Fruit fly (Drosophila melanogaster) whole organism, embryonic: ENCODE results near the gene dmGlut.

ENCODE experiments used
- Asciz ChIP-seq: fragments of 200-800 bp; sonication (Bioruptor generic); optimal IDR thresholded peaks from 2 replicates; lab custom pipeline; 2017; ENCODE audit warnings: missing biosample characterization, mild to moderate bottlenecking, missing genetic modification characterization, missing genetic modification reagents
- Atf3 ChIP-seq: fragments of 200-800 bp; sonication (Bioruptor generic); optimal IDR thresholded peaks from 3 replicates; lab custom pipeline; 2016; ENCODE audit warnings: missing biosample characterization, missing genetic modification characterization
- CG10654 ChIP-seq: fragments of 200-800 bp; sonication (Bioruptor generic); optimal IDR thresholded peaks from 2 replicates; lab custom pipeline; 2016; ENCODE audit warnings: missing biosample characterization, missing genetic modification characterization
- CG15269 ChIP-seq: fragments of 200-800 bp; sonication (Bioruptor generic); optimal IDR thresholded peaks from 2 replicates; lab custom pipeline; 2018; ENCODE audit warnings: missing biosample characterization, mild to moderate bottlenecking, missing genetic modification characterization, moderate library complexity
- CG16813 ChIP-seq: fragments of 200-800 bp; sonication (Bioruptor generic); IDR thresholded peaks from 3 replicates; pipeline ENCODE4 v1.3.6; 2022; ENCODE audit warnings: missing biosample characterization, missing genetic modification characterization; ENCODE audit not compliant: partially characterized antibody
- CG16815 ChIP-seq: fragments of 200-800 bp; sonication (Bioruptor generic); optimal IDR thresholded peaks from 3 replicates; lab custom pipeline; 2017; ENCODE audit warnings: missing biosample characterization, mild to moderate bottlenecking, missing genetic modification characterization
- CG17359 ChIP-seq: fragments of 200-800 bp; sonication (Bioruptor generic); optimal IDR thresholded peaks from 3 replicates; lab custom pipeline; 2018; ENCODE audit warnings: missing biosample characterization, mild to moderate bottlenecking, missing genetic modification characterization, moderate library complexity
- CG18476 ChIP-seq: fragments of 200-800 bp; sonication (Bioruptor generic); optimal IDR thresholded peaks from 2 replicates; lab custom pipeline; 2016; ENCODE audit warnings: missing biosample characterization, mild to moderate bottlenecking, missing genetic modification characterization
- CG18764 ChIP-seq: fragments of 200-800 bp; sonication (Bioruptor generic); optimal IDR thresholded peaks from 3 replicates; lab custom pipeline; 2016; ENCODE audit warnings: missing biosample characterization, missing genetic modification characterization
- CG2120 ChIP-seq: fragments of 200-800 bp; sonication (Bioruptor generic); optimal IDR thresholded peaks from 3 replicates; lab custom pipeline; 2016; ENCODE audit warnings: missing biosample characterization, missing genetic modification characterization
- CG2875 ChIP-seq: fragments of 200-800 bp; sonication (Bioruptor generic); optimal IDR thresholded peaks from 2 replicates; lab custom pipeline; 2017; ENCODE audit warnings: missing biosample characterization, mild to moderate bottlenecking, missing genetic modification characterization, missing genetic modification reagents
- CG32532 ChIP-seq: fragments of 200-800 bp; sonication (Bioruptor generic); IDR thresholded peaks from 2 replicates; pipeline ENCODE4 v1.3.6; 2022; ENCODE audit warnings: missing biosample characterization, missing genetic modification characterization
- CG32772 ChIP-seq: fragments of 200-800 bp; sonication (Bioruptor generic); IDR thresholded peaks from 2 replicates; pipeline ENCODE4 v1.3.6; 2022; ENCODE audit warnings: missing biosample characterization, missing genetic modification characterization
- CG4328 ChIP-seq: fragments of 200-800 bp; sonication (Bioruptor generic); optimal IDR thresholded peaks from 3 replicates; lab custom pipeline; 2017; ENCODE audit warnings: missing biosample characterization, missing genetic modification reagents, missing genetic modification characterization
- CG4617 ChIP-seq: fragments of 200-800 bp; sonication (Bioruptor generic); optimal IDR thresholded peaks from 3 replicates; lab custom pipeline; 2016; ENCODE audit warnings: missing biosample characterization, missing genetic modification characterization, borderline replicate concordance
- CG4707 ChIP-seq: fragments of 200-800 bp; sonication (Bioruptor generic); optimal IDR thresholded peaks from 2 replicates; lab custom pipeline; 2018; ENCODE audit warnings: missing biosample characterization, mild to moderate bottlenecking, missing genetic modification characterization, moderate library complexity
- CG6272 ChIP-seq: fragments of 200-800 bp; sonication (Bioruptor generic); IDR thresholded peaks from 2 replicates; pipeline ENCODE4 v1.3.6; 2022; ENCODE audit warnings: missing biosample characterization, missing genetic modification characterization
- CG7786 ChIP-seq: fragments of 200-800 bp; sonication (Bioruptor generic); optimal IDR thresholded peaks from 2 replicates; lab custom pipeline; 2016; ENCODE audit warnings: missing biosample characterization, missing genetic modification characterization
- CG8388 ChIP-seq: fragments of 200-800 bp; sonication (Bioruptor generic); optimal IDR thresholded peaks from 2 replicates; lab custom pipeline; 2019; ENCODE audit warnings: missing biosample characterization, mild to moderate bottlenecking, missing genetic modification characterization, moderate library complexity
- CG8924 ChIP-seq: fragments of 200-800 bp; optimal IDR thresholded peaks from 3 replicates; lab custom pipeline; 2019; ENCODE audit warnings: missing biosample characterization, mild to moderate bottlenecking, missing genetic modification characterization, moderate library complexity
- ERR ChIP-seq: fragments of 200-800 bp; sonication (Bioruptor generic); optimal IDR thresholded peaks from 2 replicates; lab custom pipeline; 2016; ENCODE audit warnings: missing biosample characterization, missing genetic modification characterization
- Gug ChIP-seq: fragments of 200-800 bp; sonication (Bioruptor generic); IDR thresholded peaks from 4 replicates; pipeline ENCODE4 v1.3.6; 2022; ENCODE audit warnings: missing biosample characterization, missing genetic modification characterization
- HmgZ ChIP-seq: fragments of 200-800 bp; sonication (Bioruptor generic); optimal IDR thresholded peaks from 2 replicates; lab custom pipeline; 2018; ENCODE audit warnings: missing biosample characterization, mild to moderate bottlenecking, missing genetic modification characterization
- Kr ChIP-seq: fragments of 200-800 bp; sonication (Bioruptor generic); optimal IDR thresholded peaks from 2 replicates; lab custom pipeline; 2017; ENCODE audit warnings: missing biosample characterization, mild to moderate bottlenecking, missing genetic modification characterization
- Med ChIP-seq: fragments of 200-800 bp; sonication (Bioruptor generic); peaks from one replicate; lab custom pipeline; 2016; ENCODE audit warnings: missing biosample characterization, missing genetic modification characterization, mild to moderate bottlenecking, inconsistent platforms, moderate library complexity
- Oli ChIP-seq: fragments of 200-800 bp; sonication (Bioruptor generic); optimal IDR thresholded peaks from 2 replicates; lab custom pipeline; 2018; ENCODE audit warnings: missing biosample characterization, mild to moderate bottlenecking, missing genetic modification characterization, moderate library complexity
- Ptx1 ChIP-seq: fragments of 200-800 bp; sonication (Bioruptor generic); IDR thresholded peaks from 2 replicates; pipeline ENCODE4 v1.3.6; 2022; ENCODE audit warnings: missing biosample characterization, missing genetic modification characterization
- Side ChIP-seq: fragments of 200-800 bp; sonication (Bioruptor generic); optimal IDR thresholded peaks from 2 replicates; lab custom pipeline; 2016; ENCODE audit warnings: missing biosample characterization, missing genetic modification characterization
- Spps ChIP-seq: fragments of 200-800 bp; sonication (Bioruptor generic); optimal IDR thresholded peaks from 2 replicates; lab custom pipeline; 2018; ENCODE audit warnings: missing biosample characterization, mild to moderate bottlenecking, missing genetic modification characterization
- abd-A ChIP-seq: fragments of 200-800 bp; sonication (Bioruptor generic); optimal IDR thresholded peaks from 3 replicates; lab custom pipeline; 2019; ENCODE audit warnings: missing biosample characterization, mild to moderate bottlenecking, missing genetic modification characterization, moderate library complexity
- bbx ChIP-seq: fragments of 200-800 bp; sonication (Bioruptor generic); IDR thresholded peaks from 2 replicates; pipeline ENCODE4 v1.3.6; 2022; ENCODE audit warnings: missing biosample characterization, missing genetic modification characterization; ENCODE audit not compliant: partially characterized antibody
- bsh ChIP-seq, 2 experiments: fragments of 200-800 bp; sonication (Bioruptor generic); optimal IDR thresholded peaks; 2 replicates each; lab custom pipeline; 2017 to 2018; ENCODE audit warnings: mild to moderate bottlenecking in 2 of 2, missing biosample characterization in 2 of 2, missing genetic modification characterization in 2 of 2, moderate library complexity in 1 of 2
- ems ChIP-seq: fragments of 200-800 bp; sonication (Bioruptor generic); optimal IDR thresholded peaks from 3 replicates; lab custom pipeline; 2016; ENCODE audit warnings: missing biosample characterization, missing genetic modification characterization
- fru ChIP-seq: fragments of >200 bp; optimal IDR thresholded peaks from 2 replicates; lab custom pipeline; 2017
- inv ChIP-seq: fragments of 200-800 bp; sonication (Bioruptor generic); IDR thresholded peaks from 2 replicates; pipeline ENCODE4 v1.3.6; 2022; ENCODE audit warnings: missing biosample characterization, missing genetic modification characterization; ENCODE audit not compliant: partially characterized antibody
- kni ChIP-seq: fragments of 200-800 bp; sonication (Bioruptor generic); optimal IDR thresholded peaks from 3 replicates; lab custom pipeline; 2017; ENCODE audit warnings: mild to moderate bottlenecking, missing biosample characterization, missing genetic modification reagents, missing genetic modification characterization
- pfk ChIP-seq: fragments of 200-800 bp; sonication (Bioruptor generic); optimal IDR thresholded peaks from 2 replicates; lab custom pipeline; 2018; ENCODE audit warnings: missing biosample characterization, mild to moderate bottlenecking, missing genetic modification characterization, moderate library complexity
- phol ChIP-seq: fragments of 200-800 bp; sonication (Bioruptor generic); optimal IDR thresholded peaks from 3 replicates; lab custom pipeline; 2018; ENCODE audit warnings: missing biosample characterization, mild to moderate bottlenecking, missing genetic modification characterization, moderate library complexity
- pnt ChIP-seq: fragments of 200-800 bp; sonication (Bioruptor generic); optimal IDR thresholded peaks from 3 replicates; lab custom pipeline; 2016; ENCODE audit warnings: missing biosample characterization, missing genetic modification characterization
- pros ChIP-seq: fragments of 200-800 bp; sonication (Bioruptor generic); optimal IDR thresholded peaks from 3 replicates; lab custom pipeline; 2019; ENCODE audit warnings: missing biosample characterization, mild to moderate bottlenecking, missing genetic modification characterization, moderate library complexity
- run ChIP-seq: fragments of 200-800 bp; sonication (Bioruptor generic); optimal IDR thresholded peaks from 3 replicates; lab custom pipeline; 2018; ENCODE audit warnings: missing biosample characterization, mild to moderate bottlenecking, missing genetic modification characterization
- sd ChIP-seq: fragments of 200-800 bp; sonication (Bioruptor generic); optimal IDR thresholded peaks from 3 replicates; lab custom pipeline; 2018; ENCODE audit warnings: missing biosample characterization, mild to moderate bottlenecking, missing genetic modification characterization, moderate library complexity
- slou ChIP-seq: fragments of 200-800 bp; sonication (Bioruptor generic); optimal IDR thresholded peaks from 3 replicates; lab custom pipeline; 2016; ENCODE audit warnings: missing biosample characterization, missing genetic modification characterization
- sna ChIP-seq: fragments of 200-800 bp; sonication (Bioruptor generic); IDR thresholded peaks from 2 replicates; pipeline ENCODE4 v1.3.6; 2022; ENCODE audit warnings: missing biosample characterization, missing genetic modification characterization; ENCODE audit not compliant: partially characterized antibody
- sob ChIP-seq: fragments of 200-800 bp; sonication (Bioruptor generic); IDR thresholded peaks from 2 replicates; pipeline ENCODE4 v1.3.6; 2022; ENCODE audit warnings: missing biosample characterization, missing genetic modification characterization
- ssp ChIP-seq: fragments of 200-800 bp; sonication (Bioruptor generic); IDR thresholded peaks from 2 replicates; pipeline ENCODE4 v1.3.6; 2022; ENCODE audit warnings: missing biosample characterization, missing genetic modification characterization
- tna ChIP-seq: fragments of 200-800 bp; sonication (Bioruptor generic); IDR thresholded peaks from 2 replicates; pipeline ENCODE4 v1.3.6; 2022; ENCODE audit warnings: missing biosample characterization, missing genetic modification characterization; ENCODE audit not compliant: partially characterized antibody

The dmGlut gene

dm6 chr2L:12045941-12046855, 19.0 kb downstream of the dmGlut start, which contains the start of gene CG6770 (continued):
- TF ChIP-seq pros (GFP tag; lab: Kevin White, UChicago) = no peak
- TF ChIP-seq Asciz (GFP tag; lab: Kevin White, UChicago) = peak; percentile 65
- peak; percentile 70 for TF ChIP-seq CG18476 (GFP tag; lab: Kevin White, UChicago)
- TF ChIP-seq CG18764 (GFP tag; lab: Kevin White, UChicago) = peak; percentile 63
- peak; percentile 55 for TF ChIP-seq abd-A
- peak; percentile 46 to 75 for TF ChIP-seq bsh (GFP tag; optimal IDR thresholded peaks at IDR 0.05; lab: Kevin White, UChicago)
- peak; percentile 84 for TF ChIP-seq CG2120
- peak; percentile 8 for TF ChIP-seq CG4617 (GFP tag; lab: Kevin White, UChicago)
- no peak for TF ChIP-seq kni (GFP tag; lab: Kevin White, UChicago)
- TF ChIP-seq HmgZ (tag; lab: Kevin White, UChicago) = peak; percentile 90
- peak; percentile 73 for TF ChIP-seq sd
- 0 out of 2 replicates have a peak, but pooled peaks have one; percentile 39 for TF ChIP-seq bbx (GFP tag; lab: Robert Waterston, UW)
- TF ChIP-seq ems (GFP tag; lab: Kevin White, UChicago) = peak; percentile 14
- no peak for TF ChIP-seq CG10654 (GFP tag; lab: Kevin White, UChicago)
- peak; percentile 54 for TF ChIP-seq pfk (GFP tag; lab: Kevin White, UChicago)
- TF ChIP-seq CG7786 (GFP tag; lab: Kevin White, UChicago) = peak; percentile 31
- TF ChIP-seq CG4707 (GFP tag; lab: Kevin White, UChicago) = peak; percentile 29
- peak; percentile 88 for TF ChIP-seq sob (GFP tag; lab: Robert Waterston, UW)
- peak; percentile 66 for TF ChIP-seq CG8388 (GFP tag; lab: Kevin White, UChicago)
- no peak for TF ChIP-seq pnt (GFP tag; lab: Kevin White, UChicago)
- TF ChIP-seq Kr = no peak
- TF ChIP-seq CG32772 (GFP tag; lab: Robert Waterston, UW) = peak; percentile 72
- peak; percentile 90 for TF ChIP-seq CG15269 (tag; lab: Kevin White, UChicago)
- TF ChIP-seq Side (GFP tag; lab: Kevin White, UChicago) = peak; percentile 38
- no peak for TF ChIP-seq fru (lab: Kevin White, UChicago)
- peak; percentile 92 for TF ChIP-seq Med
- TF ChIP-seq sna (GFP tag; lab: Robert Waterston, UW) = 0 out of 2 replicates have a peak, but pooled peaks have one; percentile 28
- TF ChIP-seq tna (GFP tag; lab: Robert Waterston, UW) = peak; percentile 54; the same call in 1 of the 2 replicates
- TF ChIP-seq inv (GFP tag; lab: Robert Waterston, UW) = no peak
- no peak for TF ChIP-seq slou (GFP tag; lab: Kevin White, UChicago)
- TF ChIP-seq Ptx1 (GFP tag; lab: Robert Waterston, UW) = peak; percentile 84
- no peak; the same call in 1 of the 2 replicates for TF ChIP-seq CG6272 (GFP tag; lab: Robert Waterston, UW)
- TF ChIP-seq ERR (GFP tag; lab: Kevin White, UChicago) = peak; percentile 26
- TF ChIP-seq Spps = peak; percentile 49
- peak; percentile 79 for TF ChIP-seq CG17359
- TF ChIP-seq run (tag; lab: Kevin White, UChicago) = peak; percentile 72
- peak; percentile 77 for TF ChIP-seq Oli (tag; lab: Kevin White, UChicago)
- peak; percentile 87 for TF ChIP-seq CG8924 (tag; lab: Kevin White, UChicago)
- TF ChIP-seq CG2875 (GFP tag; lab: Kevin White, UChicago) = no peak
- TF ChIP-seq CG4328 = peak; percentile 77
- no peak for TF ChIP-seq Atf3
- peak; percentile 2 for TF ChIP-seq CG16815 (GFP tag; lab: Kevin White, UChicago)
- TF ChIP-seq phol = peak; percentile 52
- TF ChIP-seq ssp (GFP tag; lab: Robert Waterston, UW) = peak; percentile 68; the same call in 1 of the 2 replicates
- TF ChIP-seq Gug = no peak; the same call in 3 of the 4 replicates
- no peak for TF ChIP-seq CG16813
- peak; percentile 92 for TF ChIP-seq CG32532
